Fruit fly (Drosophila melanogaster) whole organism, pupa: ENCODE results near the gene Octbeta1R.

Experiments used
- CG14655 ChIP-seq: fragments of 200-800 bp; sonication (Bioruptor generic); optimal IDR thresholded peaks from 3 replicates; lab custom pipeline; 2017; ENCODE audit warnings: mild to moderate bottlenecking, missing biosample characterization, missing genetic modification reagents, missing genetic modification characterization
- Pif1B ChIP-seq: fragments of 200-800 bp; sonication (Bioruptor generic); optimal IDR thresholded peaks from 3 replicates; lab custom pipeline; 2016; ENCODE audit warnings: missing biosample characterization, missing genetic modification characterization
- rn ChIP-seq: fragments of 200-800 bp; sonication (Bioruptor generic); IDR thresholded peaks from 2 replicates; pipeline ENCODE4 v1.3.6; 2022; ENCODE audit warnings: missing biosample characterization, missing genetic modification characterization

dm6 chr3R:22454397-22455334, 42.3 kb upstream of the Octbeta1R start:
- TF ChIP-seq Pif1B = no peak
- no peak for TF ChIP-seq CG14655 (GFP tag; lab: Kevin White, UChicago)
- no peak for TF ChIP-seq rn (GFP tag; lab: Robert Waterston, UW)
